Worm (Caenorhabditis elegans) whole organism, mixed stage, embryonic: ENCODE data around the gene vep-2.

ENCODE experiments used
- ces-1 ChIP-seq: fragments of 150-350 bp; optimal IDR thresholded peaks from 2 replicates; lab custom pipeline; 2014; ENCODE audit warnings: missing biosample characterization, missing genetic modification reagents, missing genetic modification characterization
- nhr-12 ChIP-seq: fragments of 150-350 bp; optimal IDR thresholded peaks from 2 replicates; lab custom pipeline; 2014; ENCODE audit warnings: missing biosample characterization, missing genetic modification characterization
- nhr-237 ChIP-seq: fragments of 150-350 bp; optimal IDR thresholded peaks from 2 replicates; lab custom pipeline; 2014; ENCODE audit warnings: missing biosample characterization, missing genetic modification characterization
- nhr-76 ChIP-seq: sonication (generic microtip); optimal IDR thresholded peaks from 2 replicates; lab custom pipeline; 2017; ENCODE audit warnings: missing biosample characterization, missing genetic modification characterization
- pha-4 ChIP-seq: fragments of 150-350 bp; optimal IDR thresholded peaks from 2 replicates; lab custom pipeline; 2018; ENCODE audit warnings: missing biosample characterization, missing genetic modification reagents, missing genetic modification characterization
- snpc-4 ChIP-seq: fragments of 150-350 bp; optimal IDR thresholded peaks from 2 replicates; lab custom pipeline; 2014; ENCODE audit warnings: missing biosample characterization, missing genetic modification characterization

DNA sequence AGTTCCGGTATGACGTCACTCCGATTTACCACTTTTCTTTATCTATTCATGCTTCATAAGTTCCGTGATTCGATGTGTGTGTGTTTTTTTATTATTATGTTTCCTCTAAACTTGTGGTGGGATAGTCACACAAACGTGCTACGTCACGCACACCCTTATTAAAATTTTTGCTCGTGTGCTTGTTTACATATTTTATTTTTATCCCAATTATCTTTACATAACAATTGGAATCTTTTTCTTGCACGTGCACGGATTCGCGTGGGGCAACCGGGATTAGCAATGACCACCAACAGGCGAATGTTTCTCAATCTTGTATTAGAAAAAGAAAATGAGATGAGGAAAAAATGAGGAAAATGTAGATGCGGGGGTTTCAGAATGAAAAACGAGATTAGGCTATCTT lies 37.6 kb upstream of the vep-2 start:
- no peak for TF ChIP-seq pha-4 (tag; lab: Kevin White, UChicago)
- TF ChIP-seq nhr-76 (tag; lab: Kevin White, UChicago) = no peak
- no peak for TF ChIP-seq nhr-12
- TF ChIP-seq snpc-4 (tag; lab: Kevin White, UChicago) = no peak
- no peak for TF ChIP-seq nhr-237
- no peak for TF ChIP-seq ces-1 (GFP tag; lab: Kevin White, UChicago)
